Fruit fly (Drosophila melanogaster) whole organism, adult: ENCODE data around the gene CG31549.

Experiments used
- CG12768 ChIP-seq: fragments of 200-800 bp; sonication (Bioruptor generic); optimal IDR thresholded peaks from 2 replicates; lab custom pipeline; 2017; ENCODE audit warnings: missing biosample characterization, missing genetic modification characterization, mild to moderate bottlenecking, moderate library complexity, missing genetic modification reagents
- CG33017 ChIP-seq: fragments of 200-800 bp; sonication (Bioruptor generic); optimal IDR thresholded peaks from 2 replicates; lab custom pipeline; 2018; ENCODE audit warnings: missing biosample characterization, mild to moderate bottlenecking, missing genetic modification characterization, moderate library complexity
- Clk ChIP-seq: fragments of 200-800 bp; sonication (Bioruptor generic); optimal IDR thresholded peaks from 2 replicates; lab custom pipeline; 2017; ENCODE audit warnings: missing biosample characterization, missing genetic modification characterization
- Crg-1 ChIP-seq: fragments of 200-800 bp; sonication (Bioruptor generic); optimal IDR thresholded peaks from 2 replicates; lab custom pipeline; 2016; ENCODE audit warnings: missing biosample characterization, missing genetic modification characterization
- bab1 ChIP-seq: fragments of 200-800 bp; sonication (Bioruptor generic); optimal IDR thresholded peaks from 3 replicates; lab custom pipeline; 2019; ENCODE audit warnings: missing biosample characterization, mild to moderate bottlenecking, missing genetic modification characterization, moderate library complexity
- toe ChIP-seq: fragments of 200-800 bp; sonication (Bioruptor generic); optimal IDR thresholded peaks from 2 replicates; lab custom pipeline; 2016; ENCODE audit warnings: missing biosample characterization, missing genetic modification characterization

DNA sequence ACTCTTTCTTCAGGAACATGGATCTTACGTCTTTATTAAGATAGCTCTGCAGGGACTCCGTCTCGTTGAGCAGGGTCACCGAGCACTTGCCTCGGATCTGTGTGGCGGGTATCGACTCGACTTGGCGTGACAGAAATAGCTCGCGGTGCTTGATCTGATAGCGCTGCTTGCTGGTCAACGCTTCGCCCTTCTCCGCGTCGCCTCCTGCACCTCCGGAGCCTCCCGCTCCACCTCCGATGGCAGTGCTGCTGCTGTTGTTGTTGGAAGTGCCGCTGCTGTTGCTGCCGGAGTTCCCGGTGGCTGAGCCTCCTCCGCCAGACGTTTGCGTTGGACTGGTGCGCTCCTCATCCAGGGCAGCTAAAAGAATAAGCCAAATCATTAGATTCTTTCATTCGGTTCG is 11.4 kb downstream of the CG31549 start:
- TF ChIP-seq Crg-1 (GFP tag; lab: Kevin White, UChicago) (no peak), Clk (no peak), toe (no peak), CG12768 (no peak), bab1 (no peak), CG33017 (tag; lab: Kevin White, UChicago) (no peak)
